Worm (Caenorhabditis elegans): Measurements from ENCODE around the gene fbxa-31.

- TF ChIP-seq snpc-4 (tag; optimal IDR thresholded peaks at IDR 0.05) (no peak), lsy-2 (tag; optimal IDR thresholded peaks at IDR 0.05) (no peak), nhr-2 (tag; optimal IDR thresholded peaks at IDR 0.05) (no peak), elt-1 (tag; optimal IDR thresholded peaks at IDR 0.05; ENCODE audit: borderline replicate concordance, insufficient read depth) (no peak), nhr-76 (tag; optimal IDR thresholded peaks at IDR 0.05) (no peak)
These were observed 40.1 kb upstream of the fbxa-31 start for ce11 chrIII:1311367-1311766.
